Fruit fly (Drosophila melanogaster) Kc167 (cell line): ENCODE results near the gene sau.

ENCODE experiments used
- Myc ChIP-seq: fragments of >200 bp; optimal IDR thresholded peaks from 2 replicates; lab custom pipeline; 2017; ENCODE audit warnings: missing external identifiers
- Sin3A ChIP-seq: fragments of >200 bp; optimal IDR thresholded peaks from 2 replicates; lab custom pipeline; 2018; ENCODE audit warnings: missing external identifiers
- h ChIP-seq: fragments of >200 bp; optimal IDR thresholded peaks from 3 replicates; lab custom pipeline; 2018; ENCODE audit warnings: missing external identifiers
- insv ChIP-seq: fragments of >200 bp; optimal IDR thresholded peaks from 3 replicates; lab custom pipeline; 2018; ENCODE audit warnings: missing external identifiers
- psq ChIP-seq: fragments of >200 bp; optimal IDR thresholded peaks from 2 replicates; lab custom pipeline; 2017; ENCODE audit warnings: missing external identifiers
- ttk ChIP-seq: sonication (Bioruptor generic); optimal IDR thresholded peaks from 2 replicates; lab custom pipeline; 2017; ENCODE audit warnings: missing external identifiers

- TF ChIP-seq psq (lab: Kevin White, UChicago): no peak
- TF ChIP-seq h (lab: Kevin White, UChicago): no peak
- TF ChIP-seq Myc (lab: Kevin White, UChicago): no peak
- TF ChIP-seq Sin3A: no peak
- no peak for TF ChIP-seq insv (lab: Kevin White, UChicago)
- TF ChIP-seq ttk (lab: Kevin White, UChicago): no peak
These were observed 12.1 kb upstream of the sau start, which contains the start of the genes Uch and CG34174 for dm6 chr2L:2214004-2214403.
